Fruit fly (Drosophila melanogaster): ENCODE measurements around the gene Fmr1.

Gene Fmr1

DNA sequence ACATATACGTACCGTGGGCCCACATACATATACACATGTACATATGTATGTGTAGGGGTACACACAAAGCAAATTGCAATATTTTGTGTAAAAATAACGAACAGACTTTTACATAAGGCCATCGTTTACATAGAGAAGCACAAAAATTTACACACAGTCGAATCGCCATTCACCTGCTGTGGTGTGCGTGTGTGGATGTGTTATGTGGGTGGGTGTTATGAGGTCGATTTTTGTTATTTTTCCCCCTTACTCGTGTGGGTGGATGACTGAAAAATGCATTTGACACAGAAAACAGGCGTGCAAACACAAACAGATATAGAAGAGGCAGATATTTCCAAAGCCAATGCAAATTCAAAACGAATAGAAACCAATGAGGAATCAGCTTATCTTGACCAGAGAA is 14.9 kb downstream of the Fmr1 start:
- no peak for TF ChIP-seq OdsH (GFP tag; optimal IDR thresholded peaks at IDR 0.05)
- no peak for TF ChIP-seq sage (GFP tag; optimal IDR thresholded peaks at IDR 0.05)
- no peak for TF ChIP-seq rgr (GFP tag; optimal IDR thresholded peaks at IDR 0.05)
- TF ChIP-seq psq (GFP tag; optimal IDR thresholded peaks at IDR 0.05) = no peak
- no peak for TF ChIP-seq woc (GFP tag; optimal IDR thresholded peaks at IDR 0.05)
- TF ChIP-seq Rel (GFP tag; optimal IDR thresholded peaks at IDR 0.05) = no peak
- no peak for TF ChIP-seq Rel (tag; optimal IDR thresholded peaks at IDR 0.05)
- no peak for TF ChIP-seq Sp1 (GFP tag; optimal IDR thresholded peaks at IDR 0.05)
- no peak for TF ChIP-seq br (GFP tag; optimal IDR thresholded peaks at IDR 0.05)
- no peak for TF ChIP-seq Abd-B (GFP tag; optimal IDR thresholded peaks at IDR 0.05)
- no peak for TF ChIP-seq fru (GFP tag; optimal IDR thresholded peaks at IDR 0.05)
- no peak for TF ChIP-seq ey (GFP tag; optimal IDR thresholded peaks at IDR 0.05)
- no peak for TF ChIP-seq dsf (GFP tag; optimal IDR thresholded peaks at IDR 0.05; ENCODE audit: borderline replicate concordance)
- TF ChIP-seq CG32264 (GFP tag; optimal IDR thresholded peaks at IDR 0.05) = no peak
- no peak for TF ChIP-seq Dfd (GFP tag; optimal IDR thresholded peaks at IDR 0.05)
- TF ChIP-seq brk (GFP tag; optimal IDR thresholded peaks at IDR 0.05) = no peak
- no peak for TF ChIP-seq jim (GFP tag; optimal IDR thresholded peaks at IDR 0.05)
- TF ChIP-seq Jra (GFP tag; optimal IDR thresholded peaks at IDR 0.05) = no peak

DNA sequence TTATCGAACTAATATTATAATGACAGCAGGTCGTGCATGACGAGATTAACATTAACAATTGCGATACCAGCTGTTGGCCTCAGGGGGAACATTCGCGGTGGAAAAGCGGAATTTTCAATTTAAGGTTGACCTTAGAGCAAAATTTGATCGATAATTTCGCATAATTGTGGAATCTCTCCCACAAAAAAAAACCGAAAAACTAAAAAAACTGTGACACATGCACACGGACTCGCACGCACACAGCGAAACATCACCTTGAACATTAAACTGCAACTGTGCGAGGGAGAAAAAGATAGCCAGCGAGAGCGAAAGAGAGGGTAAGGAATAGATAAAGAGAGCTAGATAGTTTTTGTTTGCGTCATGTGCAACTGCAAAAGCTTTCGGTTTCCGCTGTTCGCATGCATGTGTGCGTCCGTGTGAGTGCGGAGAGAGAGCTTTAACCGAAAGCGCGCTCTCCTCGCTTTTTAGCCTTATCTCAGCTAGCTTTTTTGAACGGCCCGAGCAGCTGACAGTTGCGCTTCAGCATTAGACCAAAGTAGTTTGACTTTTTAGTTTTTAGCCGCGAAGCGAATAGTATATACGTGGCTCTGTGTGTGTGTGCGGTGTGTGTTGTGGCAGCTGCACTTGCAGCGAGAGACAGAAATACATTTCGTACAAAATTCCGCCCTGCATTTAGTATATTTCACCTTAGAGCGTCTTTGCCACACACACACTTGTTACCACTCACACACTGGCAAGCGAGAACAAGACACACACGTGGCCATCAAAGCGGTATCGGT is 16.5 kb downstream of the Fmr1 start:
- peak; percentile 66 for TF ChIP-seq Dif (GFP tag; optimal IDR thresholded peaks at IDR 0.05; ENCODE audit: partially characterized antibody)
- no peak for TF ChIP-seq Myc (optimal IDR thresholded peaks at IDR 0.05)

DNA sequence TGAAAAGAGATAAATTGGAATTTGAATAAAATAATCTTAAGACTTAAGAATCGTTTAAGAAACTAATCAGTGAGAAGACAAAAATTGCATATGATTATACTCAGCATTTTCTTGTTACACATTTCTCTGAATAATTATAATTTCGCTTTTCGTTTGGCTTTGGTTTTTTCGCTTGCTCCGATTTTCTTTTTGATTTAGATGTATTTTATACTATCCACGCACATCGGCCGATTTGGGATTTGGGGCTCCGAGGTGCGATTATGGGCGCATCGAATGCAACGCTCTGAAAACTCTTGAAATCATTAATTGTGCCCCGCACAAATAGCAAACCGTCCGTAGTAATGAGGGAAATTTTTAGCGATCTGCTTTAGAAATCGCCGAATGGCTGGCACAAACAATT is 18.4 kb downstream of the Fmr1 start:
- TF ChIP-seq CG32264 (GFP tag; optimal IDR thresholded peaks at IDR 0.05) (no peak), dmrt93B (GFP tag; optimal IDR thresholded peaks at IDR 0.05) (no peak), Hr83 (GFP tag; optimal IDR thresholded peaks at IDR 0.05; ENCODE audit: poor library complexity, severe bottlenecking) (no peak), rgr (GFP tag; optimal IDR thresholded peaks at IDR 0.05) (no peak), Dif (GFP tag; optimal IDR thresholded peaks at IDR 0.05; ENCODE audit: partially characterized antibody) (no peak), dsf (GFP tag; optimal IDR thresholded peaks at IDR 0.05; ENCODE audit: borderline replicate concordance) (no peak), Mio (GFP tag; optimal IDR thresholded peaks at IDR 0.05) (no peak), HLH106 (tag; optimal IDR thresholded peaks at IDR 0.05) (no peak), Vsx2 (GFP tag; optimal IDR thresholded peaks at IDR 0.05; ENCODE audit: partially characterized antibody) (no peak), Rel (GFP tag; optimal IDR thresholded peaks at IDR 0.05) (no peak), Rel (tag; optimal IDR thresholded peaks at IDR 0.05) (no peak), usp (GFP tag; optimal IDR thresholded peaks at IDR 0.05) (no peak), fru (GFP tag; optimal IDR thresholded peaks at IDR 0.05) (no peak), tai (GFP tag; optimal IDR thresholded peaks at IDR 0.05) (no peak), pan (optimal IDR thresholded peaks at IDR 0.05) (no peak), Hnf4 (GFP tag; optimal IDR thresholded peaks at IDR 0.05) (no peak)

DNA sequence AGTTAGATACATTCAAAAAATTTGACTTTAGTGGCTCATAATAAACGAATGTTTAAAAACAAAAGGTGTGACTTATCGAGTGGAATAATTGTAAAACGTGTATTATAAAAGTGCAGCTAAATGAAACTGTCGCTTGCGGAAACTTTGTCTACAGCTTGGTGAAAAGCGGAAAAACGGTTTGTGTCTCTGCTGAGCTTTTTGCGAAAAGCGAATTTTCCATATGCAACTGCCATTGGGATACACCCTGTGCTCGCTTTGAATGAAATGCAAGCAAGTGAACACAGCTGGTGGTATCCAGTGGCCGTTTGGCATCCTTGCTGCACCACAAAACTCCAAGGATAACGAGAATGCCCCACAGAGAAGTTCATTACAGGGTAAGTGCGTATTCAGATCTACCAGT is 19.0 kb downstream of the Fmr1 start:
- TF ChIP-seq Dfd (GFP tag; optimal IDR thresholded peaks at IDR 0.05) (no peak), Dif (GFP tag; optimal IDR thresholded peaks at IDR 0.05; ENCODE audit: partially characterized antibody) (no peak), CG9705 (GFP tag; optimal IDR thresholded peaks at IDR 0.05) (no peak), HLH106 (tag; optimal IDR thresholded peaks at IDR 0.05) (no peak), Hnf4 (GFP tag; optimal IDR thresholded peaks at IDR 0.05) (no peak), woc (GFP tag; optimal IDR thresholded peaks at IDR 0.05) (no peak), Jra (GFP tag; optimal IDR thresholded peaks at IDR 0.05) (no peak), Abd-B (GFP tag; optimal IDR thresholded peaks at IDR 0.05) (no peak), dl (GFP tag; optimal IDR thresholded peaks at IDR 0.05; ENCODE audit: insufficient read depth in 1 of 2, partially characterized antibody in 2 of 2) (no peak), Rel (GFP tag; optimal IDR thresholded peaks at IDR 0.05) (no peak), Rel (tag; optimal IDR thresholded peaks at IDR 0.05) (no peak)

DNA sequence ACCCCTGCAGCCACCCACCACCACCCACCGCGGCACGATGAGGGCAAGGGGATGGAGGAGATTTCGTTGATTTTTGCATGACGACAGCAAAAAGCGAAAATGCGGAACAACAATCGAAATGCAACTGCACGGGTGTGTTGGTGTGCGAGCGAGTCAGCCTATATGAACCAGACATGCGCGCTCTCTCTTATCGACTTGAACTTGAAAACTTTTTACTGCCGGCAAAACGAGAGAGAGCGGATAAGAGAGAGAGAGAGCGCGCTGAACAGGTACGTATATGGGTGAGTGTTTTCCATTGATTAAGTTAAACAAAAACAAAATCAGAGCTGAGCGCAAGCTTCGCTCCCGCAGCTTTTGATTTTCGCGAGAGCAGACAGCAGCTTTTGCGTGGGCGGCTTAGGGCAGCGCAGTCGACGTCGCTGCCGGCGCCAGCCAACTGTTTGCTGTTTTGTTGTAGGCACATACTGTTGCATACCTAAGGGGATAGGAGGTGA is 20.7 kb downstream of the Fmr1 start:
- no peak for TF ChIP-seq CG32264 (GFP tag; optimal IDR thresholded peaks at IDR 0.05)
- TF ChIP-seq CG9705 (GFP tag; optimal IDR thresholded peaks at IDR 0.05) = no peak
- no peak for TF ChIP-seq Mio (GFP tag; optimal IDR thresholded peaks at IDR 0.05)
- TF ChIP-seq dl (GFP tag; optimal IDR thresholded peaks at IDR 0.05; ENCODE audit: insufficient read depth in 1 of 2, partially characterized antibody in 2 of 2) = peak; percentile 96 to 97
- TF ChIP-seq sv (GFP tag; optimal IDR thresholded peaks at IDR 0.05) = no peak
- TF ChIP-seq tai (GFP tag; optimal IDR thresholded peaks at IDR 0.05) = no peak
- TF ChIP-seq Hr78 (GFP tag; optimal IDR thresholded peaks at IDR 0.05) = no peak
- TF ChIP-seq Vsx2 (GFP tag; optimal IDR thresholded peaks at IDR 0.05; ENCODE audit: partially characterized antibody) = peak; percentile 83
- no peak for TF ChIP-seq GATAd (GFP tag; optimal IDR thresholded peaks at IDR 0.05)
- no peak for TF ChIP-seq OdsH (GFP tag; optimal IDR thresholded peaks at IDR 0.05)
- peak; percentile 88 for TF ChIP-seq CrebA (GFP tag; optimal IDR thresholded peaks at IDR 0.05; ENCODE audit: borderline replicate concordance)
- peak; percentile 69 for TF ChIP-seq Hr83 (GFP tag; optimal IDR thresholded peaks at IDR 0.05; ENCODE audit: poor library complexity, severe bottlenecking)
- no peak for TF ChIP-seq pan (optimal IDR thresholded peaks at IDR 0.05)
- peak; percentile 44 for TF ChIP-seq h (GFP tag; optimal IDR thresholded peaks at IDR 0.05)
- TF ChIP-seq br (GFP tag; optimal IDR thresholded peaks at IDR 0.05) = no peak
- no peak for TF ChIP-seq ey (GFP tag; optimal IDR thresholded peaks at IDR 0.05)
- peak; percentile 8 for TF ChIP-seq Hnf4 (GFP tag; optimal IDR thresholded peaks at IDR 0.05)
- TF ChIP-seq Rel (GFP tag; optimal IDR thresholded peaks at IDR 0.05) = peak; percentile 10
- peak; percentile 33 for TF ChIP-seq Rel (tag; optimal IDR thresholded peaks at IDR 0.05)
- no peak for TF ChIP-seq Dfd (GFP tag; optimal IDR thresholded peaks at IDR 0.05)
- peak; percentile 14 for TF ChIP-seq fru (GFP tag; optimal IDR thresholded peaks at IDR 0.05)
- no peak for TF ChIP-seq dsf (GFP tag; optimal IDR thresholded peaks at IDR 0.05; ENCODE audit: borderline replicate concordance)
- peak; percentile 15 for TF ChIP-seq sage (GFP tag; optimal IDR thresholded peaks at IDR 0.05)
- no peak for TF ChIP-seq N (GFP tag; optimal IDR thresholded peaks at IDR 0.05)
